Worm (Caenorhabditis elegans) whole organism, mixed stage, embryonic: ENCODE results near the gene arf-1.

ENCODE experiments used
- M03D4.4 ChIP-seq: sonication (generic microtip); optimal IDR thresholded peaks from 2 replicates; lab custom pipeline; 2017; ENCODE audit warnings: mild to moderate bottlenecking, missing genetic modification characterization, missing compliant biosample characterization
- bed-3 ChIP-seq: fragments of 200-800 bp; sonication (Bioruptor generic); optimal IDR thresholded peaks from 3 replicates; lab custom pipeline; 2018; ENCODE audit warnings: mild to moderate bottlenecking, missing genetic modification characterization, moderate library complexity, missing compliant biosample characterization
- blmp-1 ChIP-seq: fragments of 150-350 bp; optimal IDR thresholded peaks from 2 replicates; lab custom pipeline; 2014; ENCODE audit warnings: missing biosample characterization, missing genetic modification characterization
- ceh-39 ChIP-seq: fragments of 150-350 bp; optimal IDR thresholded peaks from 2 replicates; lab custom pipeline; 2014; ENCODE audit warnings: missing biosample characterization, missing genetic modification characterization
- ceh-43 ChIP-seq: fragments of 200-800 bp; sonication (Bioruptor generic); optimal IDR thresholded peaks from 2 replicates; lab custom pipeline; 2018; ENCODE audit warnings: mild to moderate bottlenecking, missing genetic modification characterization, moderate library complexity, missing compliant biosample characterization
- ceh-83 ChIP-seq: fragments of 200-800 bp; sonication (Bioruptor generic); optimal IDR thresholded peaks from 2 replicates; lab custom pipeline; 2018; ENCODE audit warnings: mild to moderate bottlenecking, missing genetic modification characterization, missing compliant biosample characterization
- ces-1 ChIP-seq: fragments of 150-350 bp; optimal IDR thresholded peaks from 2 replicates; lab custom pipeline; 2014; ENCODE audit warnings: missing biosample characterization, missing genetic modification reagents, missing genetic modification characterization
- cnd-1 ChIP-seq: fragments of 200-800 bp; sonication (Bioruptor generic); optimal IDR thresholded peaks from 2 replicates; lab custom pipeline; 2018; ENCODE audit warnings: mild to moderate bottlenecking, missing genetic modification characterization, missing compliant biosample characterization
- drap-1 ChIP-seq: fragments of 200-800 bp; sonication (Bioruptor generic); optimal IDR thresholded peaks from 3 replicates; lab custom pipeline; 2018; ENCODE audit warnings: mild to moderate bottlenecking, missing genetic modification characterization, missing compliant biosample characterization
- elt-1 ChIP-seq: sonication (generic microtip); optimal IDR thresholded peaks from 2 replicates; lab custom pipeline; 2017; ENCODE audit warnings: missing genetic modification characterization, mild to moderate bottlenecking, missing compliant biosample characterization, antibody characterized with exemption, moderate library complexity, borderline replicate concordance; ENCODE audit not compliant: insufficient read depth
- elt-3 ChIP-seq: fragments of 150-350 bp; optimal IDR thresholded peaks from 2 replicates; lab custom pipeline; 2014; ENCODE audit warnings: missing biosample characterization, missing genetic modification characterization
- flh-1 ChIP-seq: fragments of 200-800 bp; sonication (Bioruptor generic); optimal IDR thresholded peaks from 2 replicates; lab custom pipeline; 2018; ENCODE audit warnings: mild to moderate bottlenecking, missing genetic modification characterization, moderate library complexity, missing compliant biosample characterization
- hlh-1 ChIP-seq: fragments of 150-350 bp; optimal IDR thresholded peaks from 2 replicates; lab custom pipeline; 2014; ENCODE audit warnings: missing biosample characterization, missing genetic modification reagents, missing genetic modification characterization
- lin-32 ChIP-seq: fragments of 200-800 bp; sonication (Bioruptor generic); optimal IDR thresholded peaks from 2 replicates; lab custom pipeline; 2018; ENCODE audit warnings: mild to moderate bottlenecking, missing genetic modification characterization, missing compliant biosample characterization
- mab-5 ChIP-seq: fragments of 150-350 bp; optimal IDR thresholded peaks from 2 replicates; lab custom pipeline; 2014; ENCODE audit warnings: missing biosample characterization, missing genetic modification characterization
- mep-1 ChIP-seq: fragments of 150-350 bp; optimal IDR thresholded peaks from 2 replicates; lab custom pipeline; 2017; ENCODE audit warnings: missing biosample characterization, missing genetic modification reagents, missing genetic modification characterization, inconsistent platforms
- nhr-2 ChIP-seq: fragments of 150-350 bp; optimal IDR thresholded peaks from 2 replicates; lab custom pipeline; 2014; ENCODE audit warnings: missing biosample characterization, missing genetic modification characterization
- nhr-237 ChIP-seq: fragments of 150-350 bp; optimal IDR thresholded peaks from 2 replicates; lab custom pipeline; 2014; ENCODE audit warnings: missing biosample characterization, missing genetic modification characterization
- nhr-28 ChIP-seq: fragments of 150-350 bp; optimal IDR thresholded peaks from 2 replicates; lab custom pipeline; 2014; ENCODE audit warnings: missing biosample characterization, missing genetic modification characterization
- pha-4 ChIP-seq: fragments of 150-350 bp; optimal IDR thresholded peaks from 2 replicates; lab custom pipeline; 2018; ENCODE audit warnings: missing biosample characterization, missing genetic modification reagents, missing genetic modification characterization
- sem-2 ChIP-seq: fragments of 200-800 bp; sonication (Bioruptor generic); optimal IDR thresholded peaks from 2 replicates; lab custom pipeline; 2018; ENCODE audit warnings: mild to moderate bottlenecking, missing genetic modification characterization, missing compliant biosample characterization
- sptf-1 ChIP-seq: sonication (generic microtip); optimal IDR thresholded peaks from 2 replicates; lab custom pipeline; 2017; ENCODE audit warnings: mild to moderate bottlenecking, missing genetic modification characterization, moderate library complexity, missing compliant biosample characterization
- tbx-8 ChIP-seq: fragments of 200-800 bp; sonication (Bioruptor generic); optimal IDR thresholded peaks from 2 replicates; lab custom pipeline; 2018; ENCODE audit warnings: mild to moderate bottlenecking, missing genetic modification characterization, moderate library complexity, missing compliant biosample characterization
- unc-120 ChIP-seq: sonication (generic microtip); optimal IDR thresholded peaks from 2 replicates; lab custom pipeline; 2017; ENCODE audit warnings: missing genetic modification characterization, missing compliant biosample characterization; ENCODE audit not compliant: poor library complexity, severe bottlenecking
- unc-62 ChIP-seq: fragments of 150-350 bp; optimal IDR thresholded peaks from 2 replicates; lab custom pipeline; 2014; ENCODE audit warnings: missing biosample characterization, missing genetic modification reagents, missing genetic modification characterization
- zip-8 ChIP-seq: fragments of 150-350 bp; optimal IDR thresholded peaks from 2 replicates; lab custom pipeline; 2014; ENCODE audit warnings: missing biosample characterization, missing genetic modification characterization
- ztf-11 ChIP-seq: fragments of 150-350 bp; optimal IDR thresholded peaks from 2 replicates; lab custom pipeline; 2014; ENCODE audit warnings: missing biosample characterization, missing genetic modification characterization

Gene arf-1

ce11 chrIII:5719105-5719831, 4.6 kb downstream of the arf-1 start:
- TF ChIP-seq zip-8 (tag; lab: Kevin White, UChicago), result peak; percentile 90
- peak; percentile 42 for TF ChIP-seq ces-1
- TF ChIP-seq cnd-1, result peak; percentile 3
- TF ChIP-seq lin-32, result peak; percentile 3
- TF ChIP-seq nhr-28 (tag; lab: Kevin White, UChicago), result no peak
- TF ChIP-seq nhr-2 (tag; lab: Kevin White, UChicago), result peak; percentile 54
- TF ChIP-seq, all 35 proteins: peak for 5

ce11 chrIII:5719832-5720194, 5.1 kb downstream of the arf-1 start:
- TF ChIP-seq ceh-43 (GFP tag; lab: Kevin White, UChicago) (no peak), nhr-237 (no peak), blmp-1 (tag; lab: Kevin White, UChicago) (no peak), unc-62 (no peak), drap-1 (GFP tag; lab: Kevin White, UChicago) (no peak), hlh-1 (tag; lab: Kevin White, UChicago) (no peak), elt-1 (tag; lab: Kevin White, UChicago) (no peak), mep-1 (no peak), unc-120 (no peak), lin-32 (no peak), zip-8 (tag; lab: Kevin White, UChicago) (no peak), cnd-1 (no peak), sptf-1 (tag; lab: Kevin White, UChicago) (no peak), bed-3 (no peak), elt-3 (tag; lab: Kevin White, UChicago) (no peak), ceh-83 (GFP tag; lab: Kevin White, UChicago) (no peak), nhr-2 (tag; lab: Kevin White, UChicago) (no peak)

ce11 chrIII:5720266-5721019, 5.8 kb downstream of the arf-1 start:
- peak; percentile 37 for TF ChIP-seq cnd-1
- peak; percentile 99 for TF ChIP-seq ces-1
- no peak for TF ChIP-seq tbx-8
- peak; percentile 73 for TF ChIP-seq lin-32
- peak; percentile 0 for TF ChIP-seq ztf-11 (tag; lab: Kevin White, UChicago)
- peak; percentile 59 for TF ChIP-seq nhr-2 (tag; lab: Kevin White, UChicago)
- TF ChIP-seq ceh-83 (GFP tag; lab: Kevin White, UChicago), result no peak
- TF ChIP-seq M03D4.4 (tag; lab: Kevin White, UChicago), result peak; percentile 15
- TF ChIP-seq elt-3 (tag; lab: Kevin White, UChicago), result no peak
- TF ChIP-seq hlh-1 (tag; lab: Kevin White, UChicago), result peak; percentile 15
- no peak for TF ChIP-seq elt-1 (tag; lab: Kevin White, UChicago)
- peak; percentile 41 for TF ChIP-seq zip-8 (tag; lab: Kevin White, UChicago)
- TF ChIP-seq mab-5 (tag; lab: Kevin White, UChicago), result no peak

ce11 chrIII:5721488-5721887, 6.8 kb downstream of the arf-1 start:
- TF ChIP-seq ces-1 (peak; percentile 45), zip-8 (tag; lab: Kevin White, UChicago) (no peak), M03D4.4 (tag; lab: Kevin White, UChicago) (no peak), unc-62 (peak; percentile 75)
- TF ChIP-seq, all 35 proteins: peak for 2

- no peak for TF ChIP-seq sem-2
- TF ChIP-seq flh-1 (GFP tag; lab: Kevin White, UChicago), result no peak
- TF ChIP-seq ztf-11 (tag; lab: Kevin White, UChicago), result no peak
- peak; percentile 24 for TF ChIP-seq mep-1
- TF ChIP-seq pha-4, result no peak
- no peak for TF ChIP-seq lin-32
- peak; percentile 38 for TF ChIP-seq ces-1
- no peak for TF ChIP-seq zip-8 (tag; lab: Kevin White, UChicago)
- no peak for TF ChIP-seq unc-120
- no peak for TF ChIP-seq ceh-39
- TF ChIP-seq nhr-2 (tag; lab: Kevin White, UChicago), result no peak
- TF ChIP-seq sptf-1 (tag; lab: Kevin White, UChicago), result no peak
- no peak for TF ChIP-seq nhr-237
These were observed 7.2 kb downstream of the arf-1 start for ce11 chrIII:5721888-5722287.
